Fruit fly (Drosophila melanogaster) whole organism, embryonic: ENCODE results near the gene spo.

Experiments used
- CG10267 ChIP-seq: fragments of 200-800 bp; sonication (Bioruptor generic); optimal IDR thresholded peaks from 2 replicates; lab custom pipeline; 2018; ENCODE audit warnings: missing biosample characterization, mild to moderate bottlenecking, missing genetic modification characterization, moderate library complexity
- CG11504 ChIP-seq: fragments of 200-800 bp; sonication (Bioruptor generic); optimal IDR thresholded peaks from 3 replicates; lab custom pipeline; 2019; ENCODE audit warnings: missing biosample characterization, mild to moderate bottlenecking, missing genetic modification characterization, moderate library complexity
- CG11560 ChIP-seq: fragments of 200-800 bp; sonication (Bioruptor generic); IDR thresholded peaks from 3 replicates; pipeline ENCODE4 v1.3.6; 2022; ENCODE audit warnings: missing biosample characterization, missing genetic modification characterization
- CG1233 ChIP-seq: fragments of 200-800 bp; sonication (Bioruptor generic); optimal IDR thresholded peaks from 4 replicates; lab custom pipeline; 2018; ENCODE audit warnings: missing biosample characterization, mild to moderate bottlenecking, missing genetic modification characterization
- CG14014 ChIP-seq: fragments of 200-800 bp; sonication (Bioruptor generic); IDR thresholded peaks from 2 replicates; pipeline ENCODE4 v1.3.6; 2022; ENCODE audit warnings: missing biosample characterization, missing genetic modification characterization
- CG14710 ChIP-seq: fragments of 200-800 bp; sonication (Bioruptor generic); optimal IDR thresholded peaks from 3 replicates; lab custom pipeline; 2019; ENCODE audit warnings: missing biosample characterization, mild to moderate bottlenecking, missing genetic modification characterization, moderate library complexity
- CG17359 ChIP-seq: fragments of 200-800 bp; sonication (Bioruptor generic); optimal IDR thresholded peaks from 3 replicates; lab custom pipeline; 2018; ENCODE audit warnings: missing biosample characterization, mild to moderate bottlenecking, missing genetic modification characterization, moderate library complexity
- CG17802 ChIP-seq: fragments of 200-800 bp; sonication (Bioruptor generic); optimal IDR thresholded peaks from 2 replicates; lab custom pipeline; 2018; ENCODE audit warnings: missing biosample characterization, mild to moderate bottlenecking, missing genetic modification characterization, moderate library complexity
- CG18262 ChIP-seq: fragments of 200-800 bp; optimal IDR thresholded peaks from 3 replicates; lab custom pipeline; 2019; ENCODE audit warnings: missing biosample characterization, mild to moderate bottlenecking, missing genetic modification characterization, moderate library complexity
- CG2712 ChIP-seq: fragments of 200-800 bp; optimal IDR thresholded peaks from 3 replicates; lab custom pipeline; 2019; ENCODE audit warnings: missing biosample characterization, mild to moderate bottlenecking, missing genetic modification characterization, moderate library complexity
- CG30403 ChIP-seq: fragments of 200-800 bp; sonication (Bioruptor generic); optimal IDR thresholded peaks from 3 replicates; lab custom pipeline; 2016; ENCODE audit warnings: missing biosample characterization, missing genetic modification characterization
- CG34376 ChIP-seq: fragments of 200-800 bp; sonication (Bioruptor generic); optimal IDR thresholded peaks from 2 replicates; lab custom pipeline; 2018; ENCODE audit warnings: missing biosample characterization, mild to moderate bottlenecking, missing genetic modification characterization
- CG3838 ChIP-seq: fragments of 200-800 bp; sonication (Bioruptor generic); optimal IDR thresholded peaks from 3 replicates; lab custom pipeline; 2016; ENCODE audit warnings: missing biosample characterization, missing genetic modification characterization
- CG5180 ChIP-seq: fragments of 200-800 bp; sonication (Bioruptor generic); optimal IDR thresholded peaks from 3 replicates; lab custom pipeline; 2017; ENCODE audit warnings: missing biosample characterization, missing genetic modification characterization, mild to moderate bottlenecking, moderate library complexity, missing genetic modification reagents
- CG6654 ChIP-seq: fragments of 200-800 bp; sonication (Bioruptor generic); optimal IDR thresholded peaks from 2 replicates; lab custom pipeline; 2017; ENCODE audit warnings: missing biosample characterization, mild to moderate bottlenecking, missing genetic modification characterization
- CG6765 ChIP-seq: fragments of 200-800 bp; sonication (Bioruptor generic); optimal IDR thresholded peaks from 3 replicates; lab custom pipeline; 2017; ENCODE audit warnings: missing biosample characterization, mild to moderate bottlenecking, missing genetic modification characterization
- CG7556 ChIP-seq: fragments of 200-800 bp; sonication (Bioruptor generic); optimal IDR thresholded peaks from 2 replicates; lab custom pipeline; 2017; ENCODE audit warnings: missing biosample characterization, mild to moderate bottlenecking, missing genetic modification characterization
- CG7987 ChIP-seq: fragments of 200-800 bp; sonication (Bioruptor generic); optimal IDR thresholded peaks from 2 replicates; lab custom pipeline; 2018; ENCODE audit warnings: missing biosample characterization, mild to moderate bottlenecking, missing genetic modification characterization, moderate library complexity
- CHES-1-like ChIP-seq: fragments of 200-800 bp; sonication (Bioruptor generic); optimal IDR thresholded peaks from 2 replicates; lab custom pipeline; 2016; ENCODE audit warnings: missing biosample characterization, missing genetic modification characterization
- Elba2 ChIP-seq: fragments of 200-800 bp; sonication (Bioruptor generic); optimal IDR thresholded peaks from 3 replicates; lab custom pipeline; 2016; ENCODE audit warnings: missing biosample characterization, missing genetic modification characterization
- Gug ChIP-seq: fragments of 200-800 bp; sonication (Bioruptor generic); IDR thresholded peaks from 4 replicates; pipeline ENCODE4 v1.3.6; 2022; ENCODE audit warnings: missing biosample characterization, missing genetic modification characterization
- Lhr ChIP-seq: fragments of 200-800 bp; sonication (Bioruptor generic); optimal IDR thresholded peaks from 3 replicates; lab custom pipeline; 2017; ENCODE audit warnings: mild to moderate bottlenecking, missing biosample characterization, missing genetic modification reagents, missing genetic modification characterization
- Mad ChIP-seq: fragments of 200-800 bp; sonication (Bioruptor generic); optimal IDR thresholded peaks from 2 replicates; lab custom pipeline; 2016; ENCODE audit warnings: missing biosample characterization, missing genetic modification characterization
- Mrtf ChIP-seq: fragments of 200-800 bp; sonication (Bioruptor generic); IDR thresholded peaks from 3 replicates; pipeline ENCODE4 v1.3.6; 2022; ENCODE audit warnings: missing biosample characterization, missing genetic modification characterization
- Opbp ChIP-seq: fragments of 200-800 bp; sonication (Bioruptor generic); IDR thresholded peaks from 3 replicates; pipeline ENCODE4 v1.3.6; 2022; ENCODE audit warnings: missing biosample characterization, missing genetic modification characterization; ENCODE audit not compliant: partially characterized antibody
- Poxn ChIP-seq: fragments of 200-800 bp; sonication (Bioruptor generic); IDR thresholded peaks from 2 replicates; pipeline ENCODE4 v1.3.6; 2022; ENCODE audit warnings: missing biosample characterization, missing genetic modification characterization
- Spps ChIP-seq: fragments of 200-800 bp; sonication (Bioruptor generic); optimal IDR thresholded peaks from 2 replicates; lab custom pipeline; 2018; ENCODE audit warnings: missing biosample characterization, mild to moderate bottlenecking, missing genetic modification characterization
- Ssrp ChIP-seq: fragments of 200-800 bp; sonication (Bioruptor generic); optimal IDR thresholded peaks from 2 replicates; lab custom pipeline; 2018; ENCODE audit warnings: missing biosample characterization, mild to moderate bottlenecking, missing genetic modification characterization, moderate library complexity
- Taf1 ChIP-seq: fragments of 200-800 bp; sonication (Bioruptor generic); IDR thresholded peaks from 2 replicates; pipeline ENCODE4 v1.3.6; 2022; ENCODE audit warnings: missing biosample characterization, missing genetic modification characterization
- ap ChIP-seq: fragments of 200-800 bp; sonication (Bioruptor generic); IDR thresholded peaks from 2 replicates; pipeline ENCODE4 v1.3.6; 2022; ENCODE audit warnings: missing biosample characterization, missing genetic modification characterization
- ato ChIP-seq: fragments of 200-800 bp; sonication (Bioruptor generic); IDR thresholded peaks from 2 replicates; pipeline ENCODE4 v1.3.6; 2022; ENCODE audit warnings: missing biosample characterization, missing genetic modification characterization; ENCODE audit not compliant: partially characterized antibody
- bbx ChIP-seq: fragments of 200-800 bp; sonication (Bioruptor generic); IDR thresholded peaks from 2 replicates; pipeline ENCODE4 v1.3.6; 2022; ENCODE audit warnings: missing biosample characterization, missing genetic modification characterization; ENCODE audit not compliant: partially characterized antibody
- chinmo ChIP-seq: fragments of 200-800 bp; sonication (Bioruptor generic); IDR thresholded peaks from 4 replicates; pipeline ENCODE4 v1.3.6; 2022; ENCODE audit warnings: missing biosample characterization, missing genetic modification characterization; ENCODE audit not compliant: partially characterized antibody
- da ChIP-seq: fragments of 200-800 bp; sonication (Bioruptor generic); optimal IDR thresholded peaks from 2 replicates; lab custom pipeline; 2016; ENCODE audit warnings: missing biosample characterization, missing genetic modification characterization
- dmrt99B ChIP-seq: fragments of 200-800 bp; sonication (Bioruptor generic); optimal IDR thresholded peaks from 2 replicates; lab custom pipeline; 2018; ENCODE audit warnings: missing biosample characterization, mild to moderate bottlenecking, missing genetic modification characterization, moderate library complexity
- esg ChIP-seq: fragments of 200-800 bp; sonication (Bioruptor generic); conservative IDR thresholded peaks from 2 replicates; pipeline ENCODE4 v1.3.6; 2022; ENCODE audit warnings: missing biosample characterization, missing genetic modification characterization
- gcm ChIP-seq: fragments of 200-800 bp; sonication (Bioruptor generic); optimal IDR thresholded peaks from 2 replicates; lab custom pipeline; 2019; ENCODE audit warnings: missing biosample characterization, mild to moderate bottlenecking, missing genetic modification characterization, moderate library complexity
- gem ChIP-seq: fragments of 200-800 bp; sonication (Bioruptor generic); optimal IDR thresholded peaks from 2 replicates; lab custom pipeline; 2019; ENCODE audit warnings: missing biosample characterization, mild to moderate bottlenecking, missing genetic modification characterization, moderate library complexity
- grau ChIP-seq: fragments of 200-800 bp; optimal IDR thresholded peaks from 3 replicates; lab custom pipeline; 2019; ENCODE audit warnings: missing biosample characterization, mild to moderate bottlenecking, missing genetic modification characterization, moderate library complexity
- hth ChIP-seq: fragments of >200 bp; optimal IDR thresholded peaks from 2 replicates; lab custom pipeline; 2017; ENCODE audit warnings: inconsistent platforms
- kah ChIP-seq: fragments of 200-800 bp; sonication (Bioruptor generic); optimal IDR thresholded peaks from 2 replicates; lab custom pipeline; 2018; ENCODE audit warnings: missing biosample characterization, mild to moderate bottlenecking, missing genetic modification characterization
- ken ChIP-seq: fragments of 200-800 bp; sonication (Bioruptor generic); IDR thresholded peaks from 3 replicates; pipeline ENCODE4 v1.3.6; 2022; ENCODE audit warnings: missing biosample characterization, missing genetic modification characterization
- klu ChIP-seq: fragments of 200-800 bp; sonication (Bioruptor generic); IDR thresholded peaks from 2 replicates; pipeline ENCODE4 v1.3.6; 2022; ENCODE audit warnings: missing biosample characterization, missing genetic modification characterization
- prd ChIP-seq, 3 experiments: fragments of >200 bp in 2 of 3; fragments of 200-800 bp in 1 of 3; sonication (Bioruptor generic) in 1 of 3; optimal IDR thresholded peaks in 2 of 3; IDR thresholded peaks in 1 of 3; 2 replicates in 2 of 3; 3 replicates in 1 of 3; pipeline versions ENCODE4 v1.3.6 to Lab custom; 2017 to 2022; ENCODE audit warnings: missing biosample characterization in 1 of 3, missing genetic modification characterization in 1 of 3
- schlank ChIP-seq: fragments of 200-800 bp; sonication (Bioruptor generic); optimal IDR thresholded peaks from 2 replicates; lab custom pipeline; 2018; ENCODE audit warnings: missing biosample characterization, mild to moderate bottlenecking, missing genetic modification characterization
- sd ChIP-seq: fragments of 200-800 bp; sonication (Bioruptor generic); optimal IDR thresholded peaks from 3 replicates; lab custom pipeline; 2018; ENCODE audit warnings: missing biosample characterization, mild to moderate bottlenecking, missing genetic modification characterization, moderate library complexity
- ssp ChIP-seq: fragments of 200-800 bp; sonication (Bioruptor generic); IDR thresholded peaks from 2 replicates; pipeline ENCODE4 v1.3.6; 2022; ENCODE audit warnings: missing biosample characterization, missing genetic modification characterization
- tgo ChIP-seq: fragments of 200-800 bp; sonication (Bioruptor generic); IDR thresholded peaks from 3 replicates; pipeline ENCODE4 v1.3.6; 2022; ENCODE audit warnings: missing biosample characterization, missing genetic modification characterization
- tll ChIP-seq, 2 experiments: fragments of 200-800 bp in 1 of 2; fragments of >200 bp in 1 of 2; sonication (Bioruptor generic) in 1 of 2; optimal IDR thresholded peaks; 2 replicates each; lab custom pipeline; 2017 to 2019; ENCODE audit warnings: missing biosample characterization in 2 of 2, missing genetic modification characterization in 2 of 2, mild to moderate bottlenecking in 1 of 2, moderate library complexity in 1 of 2
- zf30C ChIP-seq: fragments of 200-800 bp; sonication (Bioruptor generic); optimal IDR thresholded peaks from 3 replicates; lab custom pipeline; 2018; ENCODE audit warnings: missing biosample characterization, mild to moderate bottlenecking, missing genetic modification characterization

The spo gene

dm6 chr3L:5609493-5609892, 17.1 kb upstream of the spo start (continued):
- TF ChIP-seq CG17359 (tag; lab: Kevin White, UChicago) (peak; percentile 39), CG5180 (GFP tag; lab: Kevin White, UChicago) (no peak), CG3838 (no peak), Mrtf (GFP tag; lab: Robert Waterston, UW) (no peak), Gug (GFP tag; lab: Robert Waterston, UW) (no peak; the same call in 3 of the 4 replicates), CG1233 (GFP tag; lab: Kevin White, UChicago) (no peak), ssp (GFP tag; lab: Robert Waterston, UW) (0 out of 2 replicates have a peak, but pooled peaks have one; percentile 10), ato (GFP tag; lab: Robert Waterston, UW) (no peak), gcm (GFP tag; lab: Kevin White, UChicago) (no peak), chinmo (GFP tag; lab: Robert Waterston, UW) (no peak), esg (GFP tag; lab: Robert Waterston, UW) (no peak), CG14014 (GFP tag; lab: Robert Waterston, UW) (0 out of 2 replicates have a peak, but pooled peaks have one; percentile 26), CG10267 (tag; lab: Kevin White, UChicago) (peak; percentile 11), tll (GFP tag; optimal IDR thresholded peaks at IDR 0.05; lab: Kevin White, UChicago) (no peak), CG6765 (no peak), CG2712 (tag; lab: Kevin White, UChicago) (peak; percentile 56), dmrt99B (no peak), da (no peak), CG17802 (no peak), Elba2 (no peak), ken (no peak), Spps (tag; lab: Kevin White, UChicago) (no peak), prd (optimal IDR thresholded peaks at IDR 0.05; lab: Kevin White, UChicago) (no peak), prd (GFP tag; IDR thresholded peaks at IDR 0.05; lab: Robert Waterston, UW) (peak; percentile 19; the same call in 1 of the 3 replicates), CG7556 (GFP tag; lab: Kevin White, UChicago) (no peak), ap (no peak), klu (GFP tag; lab: Robert Waterston, UW) (no peak), sd (tag; lab: Kevin White, UChicago) (no peak), bbx (no peak), tgo (GFP tag; lab: Robert Waterston, UW) (peak; percentile 23; the same call in 1 of the 3 replicates), CG11560 (no peak), CG7987 (GFP tag; lab: Kevin White, UChicago) (no peak), CG6654 (no peak), grau (tag; lab: Kevin White, UChicago) (peak; percentile 20), schlank (no peak), CG18262 (tag; lab: Kevin White, UChicago) (peak; percentile 24), zf30C (GFP tag; lab: Kevin White, UChicago) (no peak), gem (tag; lab: Kevin White, UChicago) (peak; percentile 64), Lhr (GFP tag; lab: Kevin White, UChicago) (no peak), kah (GFP tag; lab: Kevin White, UChicago) (no peak), CG11504 (tag; lab: Kevin White, UChicago) (peak; percentile 63), CG14710 (tag; lab: Kevin White, UChicago) (peak; percentile 10), Ssrp (peak; percentile 37), hth (lab: Kevin White, UChicago) (no peak), CHES-1-like (GFP tag; lab: Kevin White, UChicago) (no peak), Mad (GFP tag; lab: Kevin White, UChicago) (no peak), CG34376 (GFP tag; lab: Kevin White, UChicago) (no peak), Opbp (GFP tag; lab: Robert Waterston, UW) (no peak), Taf1 (GFP tag; lab: Robert Waterston, UW) (no peak), Poxn (GFP tag; lab: Robert Waterston, UW) (no peak), CG30403 (GFP tag; lab: Kevin White, UChicago) (peak; percentile 9)
